Fruit fly (Drosophila melanogaster): Measurements from ENCODE around the gene CG7990.

DNA sequence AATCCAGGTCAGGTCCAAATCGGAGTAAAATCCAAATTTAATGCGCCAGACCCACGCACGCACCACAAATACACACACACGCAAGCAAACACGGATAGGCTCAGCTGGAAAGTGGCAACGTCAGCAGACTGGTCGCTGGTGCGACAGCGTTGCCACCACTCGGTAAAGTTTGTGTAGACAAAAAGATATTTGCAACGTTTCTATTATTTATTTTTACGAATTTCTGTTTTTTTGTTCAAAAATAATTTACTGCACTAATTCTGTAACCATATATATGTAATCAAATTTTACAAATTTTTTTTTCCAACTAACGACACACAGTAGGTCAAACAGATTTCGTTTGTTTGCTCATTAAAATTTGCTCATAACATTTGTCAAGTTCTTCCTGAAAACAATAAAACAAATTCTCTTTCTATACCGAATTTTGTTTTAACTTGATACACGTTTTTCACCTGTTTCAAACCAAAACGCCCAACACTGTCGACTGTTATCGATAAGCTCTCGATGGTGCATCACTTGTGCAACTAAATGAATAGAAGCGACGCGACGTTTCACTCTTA, 22.0 kb downstream of the CG7990 start, which contains the start of the genes CG7556 and CG7453:
- no peak for TF ChIP-seq CG8478 (optimal IDR thresholded peaks at IDR 0.05)
- no peak for TF ChIP-seq pan (optimal IDR thresholded peaks at IDR 0.05)
- no peak for TF ChIP-seq Dll (optimal IDR thresholded peaks at IDR 0.05)
- TF ChIP-seq usp (GFP tag; optimal IDR thresholded peaks at IDR 0.05), result no peak
- no peak for TF ChIP-seq psq (optimal IDR thresholded peaks at IDR 0.05)
- TF ChIP-seq EcR (GFP tag; optimal IDR thresholded peaks at IDR 0.05), result no peak
